Fruit fly (Drosophila melanogaster): Measurements from ENCODE around the gene CREG.

The CREG gene

dm6 chr3R:17401289-17401752 lies 6.9 kb upstream of the CREG start (continued):
- TF ChIP-seq CG7987 (GFP tag; optimal IDR thresholded peaks at IDR 0.05), result no peak
- no peak for TF ChIP-seq D19B (GFP tag; optimal IDR thresholded peaks at IDR 0.05)
- TF ChIP-seq CG8924 (tag; optimal IDR thresholded peaks at IDR 0.05), result peak; percentile 66
- TF ChIP-seq lilli (GFP tag; optimal IDR thresholded peaks at IDR 0.05), result peak; percentile 83
- no peak for TF ChIP-seq CG10431 (GFP tag; optimal IDR thresholded peaks at IDR 0.05)
- peak; percentile 21 for TF ChIP-seq dm (GFP tag; optimal IDR thresholded peaks at IDR 0.05)
- peak; percentile 92 for TF ChIP-seq Dref (GFP tag; IDR thresholded peaks at IDR 0.05)
- TF ChIP-seq ab (GFP tag; optimal IDR thresholded peaks at IDR 0.05), result peak; percentile 11
- TF ChIP-seq CG31365 (tag; optimal IDR thresholded peaks at IDR 0.05), result no peak
- peak; percentile 86 for TF ChIP-seq Opbp (GFP tag; IDR thresholded peaks at IDR 0.05; ENCODE audit: partially characterized antibody)
- TF ChIP-seq slou (GFP tag; optimal IDR thresholded peaks at IDR 0.05), result peak; percentile 13
- peak; percentile 44 for TF ChIP-seq tx (GFP tag; optimal IDR thresholded peaks at IDR 0.05)
- no peak for TF ChIP-seq dimm (GFP tag; IDR thresholded peaks at IDR 0.05)
- no peak for TF ChIP-seq Hr39 (optimal IDR thresholded peaks at IDR 0.05)
- TF ChIP-seq ttk (GFP tag; IDR thresholded peaks at IDR 0.05), result no peak
- TF ChIP-seq PHDP (tag; optimal IDR thresholded peaks at IDR 0.05), result peak; percentile 68
- TF ChIP-seq repo (GFP tag; optimal IDR thresholded peaks at IDR 0.05), result no peak
- peak; percentile 4 for TF ChIP-seq her (GFP tag; optimal IDR thresholded peaks at IDR 0.05)
- peak; percentile 14 for TF ChIP-seq CG13296 (GFP tag; optimal IDR thresholded peaks at IDR 0.05)
- TF ChIP-seq tup (GFP tag; optimal IDR thresholded peaks at IDR 0.05), result no peak
- TF ChIP-seq CG12942 (GFP tag; optimal IDR thresholded peaks at IDR 0.05), result peak; percentile 57
- peak; percentile 81 for TF ChIP-seq CG1603 (tag; optimal IDR thresholded peaks at IDR 0.05)
- TF ChIP-seq esg (GFP tag; conservative IDR thresholded peaks at IDR 0.05), result no peak; the same call in 1 of the 2 replicates
- TF ChIP-seq Dek (tag; optimal IDR thresholded peaks at IDR 0.05), result peak; percentile 75
- TF ChIP-seq cg (GFP tag; optimal IDR thresholded peaks at IDR 0.05), result no peak
- no peak for TF ChIP-seq HmgD (GFP tag; optimal IDR thresholded peaks at IDR 0.05)
- peak; percentile 40 for TF ChIP-seq B-H2 (GFP tag; optimal IDR thresholded peaks at IDR 0.05)
- no peak for TF ChIP-seq CG16815 (GFP tag; optimal IDR thresholded peaks at IDR 0.05)
- TF ChIP-seq CG16863 (GFP tag; optimal IDR thresholded peaks at IDR 0.05), result no peak
- TF ChIP-seq CG9727 (GFP tag; optimal IDR thresholded peaks at IDR 0.05), result no peak
- no peak for TF ChIP-seq CG2202 (tag; optimal IDR thresholded peaks at IDR 0.05)
- peak; percentile 60 for TF ChIP-seq CG11504 (tag; optimal IDR thresholded peaks at IDR 0.05)
- TF ChIP-seq Vsx1 (GFP tag; optimal IDR thresholded peaks at IDR 0.05), result no peak
- peak; percentile 18 for TF ChIP-seq CG8388 (GFP tag; optimal IDR thresholded peaks at IDR 0.05)
- peak; percentile 73; the same call in 2 of the 3 replicates for TF ChIP-seq CG7963 (GFP tag; IDR thresholded peaks at IDR 0.05; ENCODE audit: partially characterized antibody)
- TF ChIP-seq Tbp (GFP tag; optimal IDR thresholded peaks at IDR 0.05), result no peak
- TF ChIP-seq MTF-1 (GFP tag; optimal IDR thresholded peaks at IDR 0.05; ENCODE audit: borderline replicate concordance), result no peak
- no peak for TF ChIP-seq CG8944 (GFP tag; optimal IDR thresholded peaks at IDR 0.05)
- TF ChIP-seq YL-1 (GFP tag; optimal IDR thresholded peaks at IDR 0.05), result peak; percentile 62
- no peak for TF ChIP-seq Neu2 (GFP tag; optimal IDR thresholded peaks at IDR 0.05; ENCODE audit: borderline replicate concordance)
- TF ChIP-seq Side (GFP tag; optimal IDR thresholded peaks at IDR 0.05), result no peak
- TF ChIP-seq CG42726 (GFP tag; IDR thresholded peaks at IDR 0.05; ENCODE audit: partially characterized antibody), result peak; percentile 43; the same call in 1 of the 2 replicates
- peak; percentile 97 for TF ChIP-seq ssp (GFP tag; IDR thresholded peaks at IDR 0.05)
- TF ChIP-seq Blimp-1 (GFP tag; optimal IDR thresholded peaks at IDR 0.05), result no peak
- TF ChIP-seq CG11247 (GFP tag; IDR thresholded peaks at IDR 0.05), result peak; percentile 36; the same call in 1 of the 2 replicates
- TF ChIP-seq CG14965 (GFP tag; optimal IDR thresholded peaks at IDR 0.05; ENCODE audit: borderline replicate concordance), result no peak
- TF ChIP-seq CG6683 (GFP tag; optimal IDR thresholded peaks at IDR 0.05), result peak; percentile 1
- TF ChIP-seq Antp (GFP tag; optimal IDR thresholded peaks at IDR 0.05), result peak; percentile 45
- peak; percentile 71 for TF ChIP-seq Hmr (GFP tag; optimal IDR thresholded peaks at IDR 0.05)
- TF ChIP-seq MESR4 (GFP tag; optimal IDR thresholded peaks at IDR 0.05), result peak; percentile 56
